Fruit fly (Drosophila melanogaster) whole organism, pupa: ENCODE measurements around the gene trh.

Experiments
- CG10348 ChIP-seq: fragments of 200-800 bp; sonication (Bioruptor generic); IDR thresholded peaks from 2 replicates; pipeline ENCODE4 v1.3.6; 2022; ENCODE audit warnings: missing biosample characterization, missing genetic modification characterization
- CG12605 ChIP-seq: fragments of 200-800 bp; sonication (Bioruptor generic); IDR thresholded peaks from 2 replicates; pipeline ENCODE4 v1.3.6; 2022; ENCODE audit warnings: missing biosample characterization, missing genetic modification characterization
- CG13204 ChIP-seq: fragments of 200-800 bp; sonication (Bioruptor generic); optimal IDR thresholded peaks from 2 replicates; lab custom pipeline; 2018; ENCODE audit warnings: missing biosample characterization, mild to moderate bottlenecking, missing genetic modification characterization, moderate library complexity
- CG14655 ChIP-seq: fragments of 200-800 bp; sonication (Bioruptor generic); optimal IDR thresholded peaks from 3 replicates; lab custom pipeline; 2017; ENCODE audit warnings: mild to moderate bottlenecking, missing biosample characterization, missing genetic modification reagents, missing genetic modification characterization
- CG15710 ChIP-seq: fragments of 200-800 bp; sonication (Bioruptor generic); optimal IDR thresholded peaks from 2 replicates; lab custom pipeline; 2018; ENCODE audit warnings: missing biosample characterization, mild to moderate bottlenecking, missing genetic modification characterization, moderate library complexity
- CG17806 ChIP-seq: fragments of 200-800 bp; sonication (Bioruptor generic); optimal IDR thresholded peaks from 2 replicates; lab custom pipeline; 2018; ENCODE audit warnings: missing biosample characterization, mild to moderate bottlenecking, missing genetic modification characterization, moderate library complexity
- CG32121 ChIP-seq: fragments of 200-800 bp; sonication (Bioruptor generic); IDR thresholded peaks from 2 replicates; pipeline ENCODE4 v1.3.6; 2022; ENCODE audit warnings: missing biosample characterization, missing genetic modification characterization
- CG34367 ChIP-seq: fragments of 200-800 bp; sonication (Bioruptor generic); optimal IDR thresholded peaks from 2 replicates; lab custom pipeline; 2018; ENCODE audit warnings: missing biosample characterization, mild to moderate bottlenecking, missing genetic modification characterization
- CG4496 ChIP-seq: fragments of 200-800 bp; sonication (Bioruptor generic); IDR thresholded peaks from 3 replicates; pipeline ENCODE4 v1.3.6; 2022; ENCODE audit warnings: missing biosample characterization, missing genetic modification characterization
- CG8159 ChIP-seq: fragments of 200-800 bp; sonication (Bioruptor generic); optimal IDR thresholded peaks from 3 replicates; lab custom pipeline; 2018; ENCODE audit warnings: missing biosample characterization, mild to moderate bottlenecking, missing genetic modification characterization, moderate library complexity
- CG8301 ChIP-seq: fragments of 200-800 bp; sonication (Bioruptor generic); optimal IDR thresholded peaks from 2 replicates; lab custom pipeline; 2018; ENCODE audit warnings: missing biosample characterization, mild to moderate bottlenecking, missing genetic modification characterization
- CG9948 ChIP-seq: fragments of 200-800 bp; sonication (Bioruptor generic); optimal IDR thresholded peaks from 2 replicates; lab custom pipeline; 2018; ENCODE audit warnings: missing biosample characterization, mild to moderate bottlenecking, missing genetic modification characterization, moderate library complexity
- D1 ChIP-seq: fragments of 200-800 bp; sonication (Bioruptor generic); optimal IDR thresholded peaks from 2 replicates; lab custom pipeline; 2018; ENCODE audit warnings: missing biosample characterization, mild to moderate bottlenecking, missing genetic modification characterization, moderate library complexity
- EcR ChIP-seq: fragments of 200-800 bp; sonication (Bioruptor generic); optimal IDR thresholded peaks from 3 replicates; lab custom pipeline; 2019; ENCODE audit warnings: missing biosample characterization, missing genetic modification characterization, mild to moderate bottlenecking, moderate library complexity, missing genetic modification reagents
- Ets98B ChIP-seq: fragments of 200-800 bp; sonication (Bioruptor generic); IDR thresholded peaks from 2 replicates; pipeline ENCODE4 v1.3.6; 2022; ENCODE audit warnings: missing biosample characterization, missing genetic modification characterization
- Pif1A ChIP-seq: fragments of 200-800 bp; sonication (Bioruptor generic); optimal IDR thresholded peaks from 3 replicates; lab custom pipeline; 2016; ENCODE audit warnings: missing biosample characterization, missing genetic modification characterization
- Pif1B ChIP-seq: fragments of 200-800 bp; sonication (Bioruptor generic); optimal IDR thresholded peaks from 3 replicates; lab custom pipeline; 2016; ENCODE audit warnings: missing biosample characterization, missing genetic modification characterization
- Snoo ChIP-seq: fragments of 200-800 bp; sonication (Bioruptor generic); optimal IDR thresholded peaks from 3 replicates; lab custom pipeline; 2017; ENCODE audit warnings: missing biosample characterization, mild to moderate bottlenecking, missing genetic modification characterization, inconsistent platforms
- fd96Ca ChIP-seq: fragments of 200-800 bp; sonication (Bioruptor generic); IDR thresholded peaks from 3 replicates; pipeline ENCODE4 v1.3.6; 2022; ENCODE audit warnings: missing biosample characterization, missing genetic modification characterization
- gl ChIP-seq: fragments of 200-800 bp; sonication (Bioruptor generic); optimal IDR thresholded peaks from 2 replicates; lab custom pipeline; 2018; ENCODE audit warnings: missing biosample characterization, mild to moderate bottlenecking, missing genetic modification characterization
- rn ChIP-seq: fragments of 200-800 bp; sonication (Bioruptor generic); IDR thresholded peaks from 2 replicates; pipeline ENCODE4 v1.3.6; 2022; ENCODE audit warnings: missing biosample characterization, missing genetic modification characterization

trh gene

DNA sequence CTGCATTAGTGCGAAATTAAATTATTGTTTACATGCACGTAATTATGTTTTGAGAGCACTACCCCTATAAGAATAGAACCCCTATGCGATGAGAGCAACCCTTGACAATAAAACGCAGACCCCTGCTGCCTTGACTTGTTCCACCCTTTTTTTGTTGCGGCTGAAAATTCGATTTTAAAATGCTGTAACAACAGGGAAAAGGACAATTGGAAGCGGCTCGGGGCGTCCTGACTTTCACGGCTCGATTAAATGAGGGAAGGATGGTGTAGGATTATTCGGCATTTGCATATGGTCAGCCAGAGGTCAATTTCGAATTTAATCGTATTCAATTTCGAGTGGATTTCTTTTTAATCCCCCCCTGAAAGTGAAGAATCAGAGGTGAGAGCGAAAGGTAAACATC lies 32.1 kb upstream of the trh start:
- TF ChIP-seq CG9948 (tag; lab: Kevin White, UChicago) (no peak), fd96Ca (GFP tag; lab: Robert Waterston, UW) (no peak), CG13204 (GFP tag; lab: Kevin White, UChicago) (no peak), CG4496 (GFP tag; lab: Robert Waterston, UW) (no peak), EcR (GFP tag; lab: Kevin White, UChicago) (no peak), CG14655 (GFP tag; lab: Kevin White, UChicago) (no peak), Pif1A (GFP tag; lab: Kevin White, UChicago) (no peak), Pif1B (GFP tag; lab: Kevin White, UChicago) (no peak), CG15710 (tag; lab: Kevin White, UChicago) (no peak), Ets98B (GFP tag; lab: Robert Waterston, UW) (no peak), CG34367 (no peak), D1 (tag; lab: Kevin White, UChicago) (no peak), CG17806 (tag; lab: Kevin White, UChicago) (no peak), Snoo (tag; lab: Kevin White, UChicago) (no peak), CG8159 (tag; lab: Kevin White, UChicago) (no peak)

DNA sequence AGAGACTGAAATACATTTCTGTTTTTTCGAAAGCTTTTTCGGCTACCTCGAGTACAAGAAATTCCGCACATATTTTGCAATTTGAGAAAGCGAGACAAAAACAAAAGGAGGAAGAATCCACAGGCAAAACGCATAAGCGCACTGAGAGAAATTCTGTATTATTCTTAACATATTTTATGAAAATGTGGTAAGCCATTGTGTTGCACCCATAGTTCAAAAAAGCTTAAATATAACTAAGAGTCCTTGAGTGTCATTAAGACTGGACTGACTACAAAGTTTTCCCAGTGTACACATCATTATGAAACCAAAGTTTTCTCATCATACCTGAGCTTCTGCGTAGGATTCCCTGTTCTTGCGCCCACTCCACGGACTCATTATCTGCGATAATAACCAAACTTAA lies 28.2 kb upstream of the trh start:
- TF ChIP-seq CG10348 (GFP tag; lab: Robert Waterston, UW) (no peak), CG8159 (tag; lab: Kevin White, UChicago) (no peak), CG12605 (GFP tag; lab: Robert Waterston, UW) (no peak)

DNA sequence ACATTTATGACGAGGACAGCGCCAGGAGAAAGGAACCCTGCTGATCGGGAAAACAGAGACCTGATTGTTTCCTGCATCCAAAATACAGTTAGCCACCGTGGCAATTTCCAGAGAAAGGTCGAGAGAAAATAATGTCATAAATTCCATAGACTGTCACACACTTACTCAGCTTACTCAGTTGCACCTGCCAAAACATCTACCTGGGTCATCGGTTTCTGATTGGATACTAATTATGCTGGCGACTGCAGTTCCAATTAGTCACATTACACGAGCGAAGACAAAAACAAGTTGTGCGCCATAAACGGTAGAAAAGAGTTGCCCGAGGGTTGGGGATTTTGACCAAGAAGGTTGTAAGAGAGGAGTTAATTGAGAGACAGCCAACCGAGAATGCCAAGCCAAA lies 23.9 kb upstream of the trh start:
- TF ChIP-seq CG4496 (GFP tag; lab: Robert Waterston, UW) (no peak), CG9948 (tag; lab: Kevin White, UChicago) (no peak), Pif1B (GFP tag; lab: Kevin White, UChicago) (no peak)

DNA sequence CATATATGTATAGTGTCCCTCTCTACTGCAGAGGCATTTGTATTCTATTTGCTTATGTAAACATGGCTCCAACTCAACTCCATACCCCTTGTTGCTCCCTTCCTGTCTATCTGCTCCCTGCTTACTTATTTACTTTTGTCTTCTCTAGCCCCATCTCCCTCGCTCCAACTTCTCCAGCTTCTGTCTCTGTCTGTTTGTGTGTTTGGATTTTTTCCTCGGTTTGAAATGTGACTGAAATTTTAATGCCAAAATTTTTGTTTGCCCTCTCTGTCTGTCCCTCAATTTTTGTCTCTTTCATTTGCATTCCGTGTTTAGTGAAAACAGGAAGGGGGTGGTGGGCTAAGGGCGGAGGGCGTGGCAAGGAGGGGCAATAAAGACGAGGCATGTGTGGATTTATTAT lies 17.4 kb upstream of the trh start:
- TF ChIP-seq Pif1A (GFP tag; lab: Kevin White, UChicago) (no peak), CG14655 (GFP tag; lab: Kevin White, UChicago) (no peak), CG17806 (tag; lab: Kevin White, UChicago) (no peak), CG13204 (GFP tag; lab: Kevin White, UChicago) (no peak), Pif1B (GFP tag; lab: Kevin White, UChicago) (no peak)

DNA sequence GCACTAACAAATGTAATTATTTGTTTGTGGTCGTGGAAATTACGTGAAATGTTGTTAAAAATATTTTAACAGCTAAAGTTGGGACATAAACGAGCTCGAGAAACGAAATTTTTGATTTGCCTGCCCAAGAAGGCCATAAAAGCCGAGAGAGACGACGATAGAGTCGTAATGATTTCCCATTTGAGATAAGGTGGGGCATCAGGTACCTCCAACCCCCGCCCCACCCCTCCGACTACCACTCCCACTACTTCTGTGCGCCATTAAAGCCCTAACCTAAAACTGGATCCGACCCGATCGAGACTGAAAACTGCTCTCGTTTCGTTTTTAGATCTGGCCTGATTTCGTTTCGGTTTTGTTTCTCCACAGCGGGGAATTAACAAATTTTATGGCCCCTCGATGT lies 7.8 kb upstream of the trh start:
- TF ChIP-seq CG32121: no peak
- no peak for TF ChIP-seq CG17806 (tag; lab: Kevin White, UChicago)
- no peak for TF ChIP-seq fd96Ca (GFP tag; lab: Robert Waterston, UW)
- TF ChIP-seq CG4496 (GFP tag; lab: Robert Waterston, UW): no peak
- TF ChIP-seq gl: no peak
- TF ChIP-seq CG15710 (tag; lab: Kevin White, UChicago): no peak
- no peak for TF ChIP-seq CG12605 (GFP tag; lab: Robert Waterston, UW)
- TF ChIP-seq CG34367: no peak
- TF ChIP-seq CG13204 (GFP tag; lab: Kevin White, UChicago): no peak
- TF ChIP-seq rn (GFP tag; lab: Robert Waterston, UW): no peak
- TF ChIP-seq Pif1A (GFP tag; lab: Kevin White, UChicago): no peak
- no peak for TF ChIP-seq EcR (GFP tag; lab: Kevin White, UChicago)
- no peak for TF ChIP-seq CG14655 (GFP tag; lab: Kevin White, UChicago)
- TF ChIP-seq Snoo (tag; lab: Kevin White, UChicago): no peak
- TF ChIP-seq, all 21 proteins: peak for 0

DNA sequence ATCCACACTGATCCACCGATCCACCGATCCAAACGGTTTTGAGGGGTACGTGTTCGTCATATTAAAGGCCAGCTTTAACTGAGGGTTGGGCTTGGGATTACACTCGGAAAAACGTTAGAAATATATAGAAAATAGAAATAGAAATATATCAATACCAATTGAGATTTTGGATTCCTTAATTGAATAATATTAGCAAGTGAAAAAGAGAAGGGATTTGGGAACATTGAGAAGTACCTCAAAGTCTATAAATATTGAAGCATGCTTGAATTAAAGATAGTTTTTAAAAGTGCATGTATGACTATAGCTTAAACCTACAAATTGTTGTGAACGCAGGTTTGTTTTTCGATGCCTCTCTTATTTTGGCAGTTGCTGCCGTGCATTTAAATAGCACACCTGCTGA lies 2.8 kb upstream of the trh start:
- TF ChIP-seq CG10348 (GFP tag; lab: Robert Waterston, UW): no peak
- no peak for TF ChIP-seq CG13204 (GFP tag; lab: Kevin White, UChicago)
- TF ChIP-seq CG14655 (GFP tag; lab: Kevin White, UChicago): no peak
- no peak for TF ChIP-seq rn (GFP tag; lab: Robert Waterston, UW)
- TF ChIP-seq EcR (GFP tag; lab: Kevin White, UChicago): no peak
- TF ChIP-seq gl: no peak
- TF ChIP-seq Snoo (tag; lab: Kevin White, UChicago): no peak
- TF ChIP-seq CG17806 (tag; lab: Kevin White, UChicago): no peak
- TF ChIP-seq CG34367: no peak
- TF ChIP-seq D1 (tag; lab: Kevin White, UChicago): no peak
- no peak for TF ChIP-seq CG8159 (tag; lab: Kevin White, UChicago)
- TF ChIP-seq CG12605 (GFP tag; lab: Robert Waterston, UW): no peak
- no peak for TF ChIP-seq CG15710 (tag; lab: Kevin White, UChicago)
- no peak for TF ChIP-seq CG32121
- TF ChIP-seq fd96Ca (GFP tag; lab: Robert Waterston, UW): no peak
- no peak for TF ChIP-seq CG8301 (tag; lab: Kevin White, UChicago)

DNA sequence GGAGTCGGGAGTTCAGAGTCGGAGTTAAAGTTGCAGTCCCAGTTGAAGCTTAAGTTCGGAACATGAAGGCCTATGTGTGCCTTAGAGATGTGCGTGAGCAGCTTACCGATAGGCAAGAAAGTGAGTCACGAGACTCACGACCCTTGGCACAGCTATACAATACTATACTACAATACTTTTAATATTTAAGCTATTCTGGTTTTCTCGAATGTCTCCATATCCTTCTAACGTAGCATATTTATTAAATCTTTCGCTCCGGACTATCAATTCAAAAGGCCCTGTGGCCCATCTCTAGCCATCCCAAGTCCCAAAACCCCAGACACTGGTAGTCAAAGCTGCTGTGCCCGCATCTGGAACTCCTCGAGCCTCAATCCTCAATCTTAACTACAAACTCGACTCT lies 2.2 kb downstream of the trh start:
- TF ChIP-seq Pif1A (GFP tag; lab: Kevin White, UChicago): peak; percentile 25
- TF ChIP-seq CG17806 (tag; lab: Kevin White, UChicago): peak; percentile 20
- peak; percentile 7 for TF ChIP-seq CG9948 (tag; lab: Kevin White, UChicago)
- TF ChIP-seq CG14655 (GFP tag; lab: Kevin White, UChicago): no peak
